Worm (Caenorhabditis elegans) whole organism, L1 larva: Measurements from ENCODE around the gene F32D8.4.

ENCODE experiments used
- C04F5.9 ChIP-seq: sonication (generic microtip); optimal IDR thresholded peaks from 2 replicates; lab custom pipeline; 2016; ENCODE audit warnings: missing genetic modification characterization, missing compliant biosample characterization
- C16A3.4 ChIP-seq: fragments of 150-350 bp; optimal IDR thresholded peaks from 2 replicates; lab custom pipeline; 2014; ENCODE audit warnings: missing biosample characterization, missing genetic modification characterization
- alr-1 ChIP-seq: fragments of 200-800 bp; sonication (Bioruptor generic); optimal IDR thresholded peaks from 2 replicates; lab custom pipeline; 2018; ENCODE audit warnings: borderline replicate concordance, mild to moderate bottlenecking, missing genetic modification characterization, missing compliant biosample characterization
- ama-1 ChIP-seq: fragments of 150-350 bp; optimal IDR thresholded peaks from 2 replicates; lab custom pipeline; 2014
- ceh-88 ChIP-seq: fragments of 200-800 bp; sonication (Bioruptor generic); IDR thresholded peaks from 2 replicates; pipeline ENCODE4 v1.3.6; 2022; ENCODE audit warnings: missing genetic modification characterization, missing compliant biosample characterization
- ces-1 ChIP-seq: fragments of 150-350 bp; optimal IDR thresholded peaks from 2 replicates; lab custom pipeline; 2014; ENCODE audit warnings: missing biosample characterization, missing genetic modification reagents, missing genetic modification characterization
- efl-1 ChIP-seq, 4 experiments: fragments of 150-350 bp; optimal IDR thresholded peaks in 3 of 4; peaks in 1 of 4; 1 replicate in 1 of 4; 2 replicates in 3 of 4; lab custom pipeline; 2014; ENCODE audit warnings: missing biosample characterization in 2 of 4, missing genetic modification characterization in 2 of 4, missing genetic modification reagents in 2 of 4
- elt-2 ChIP-seq: sonication (generic microtip); optimal IDR thresholded peaks from 2 replicates; lab custom pipeline; 2016; ENCODE audit warnings: missing genetic modification characterization, mild to moderate bottlenecking, inconsistent platforms, missing compliant biosample characterization, missing genetic modification reagents
- fkh-10 ChIP-seq: sonication (generic microtip); optimal IDR thresholded peaks from 2 replicates; lab custom pipeline; 2017; ENCODE audit warnings: missing biosample characterization, missing genetic modification reagents, missing genetic modification characterization
- fkh-8 ChIP-seq: sonication (generic microtip); optimal IDR thresholded peaks from 2 replicates; lab custom pipeline; 2016; ENCODE audit warnings: mild to moderate bottlenecking, missing genetic modification characterization, missing compliant biosample characterization
- grh-1 ChIP-seq: fragments of 200-800 bp; sonication (Bioruptor generic); IDR thresholded peaks from 2 replicates; pipeline ENCODE4 v1.3.6; 2022; ENCODE audit warnings: missing genetic modification reagents, missing genetic modification characterization, missing compliant biosample characterization
- hlh-17 ChIP-seq: fragments of 200-800 bp; sonication (Bioruptor generic); optimal IDR thresholded peaks from 2 replicates; lab custom pipeline; 2018; ENCODE audit warnings: missing genetic modification characterization, mild to moderate bottlenecking, missing compliant biosample characterization, moderate library complexity, borderline replicate concordance
- hlh-4 ChIP-seq: sonication (generic microtip); optimal IDR thresholded peaks from 2 replicates; lab custom pipeline; 2016; ENCODE audit warnings: mild to moderate bottlenecking, missing genetic modification characterization, missing compliant biosample characterization
- irx-1 ChIP-seq: sonication (generic microtip); optimal IDR thresholded peaks from 2 replicates; lab custom pipeline; 2016; ENCODE audit warnings: missing genetic modification characterization, missing compliant biosample characterization
- isw-1 ChIP-seq: fragments of 200-800 bp; sonication (Bioruptor generic); IDR thresholded peaks from 2 replicates; pipeline ENCODE4 v1.3.6; 2022; ENCODE audit warnings: missing genetic modification characterization, missing compliant biosample characterization
- lin-14 ChIP-seq: fragments of 200-800 bp; sonication (Bioruptor generic); optimal IDR thresholded peaks from 2 replicates; lab custom pipeline; 2018; ENCODE audit warnings: mild to moderate bottlenecking, missing genetic modification characterization, moderate library complexity, missing compliant biosample characterization
- lin-15B ChIP-seq: fragments of 150-350 bp; sonication (generic microtip); optimal IDR thresholded peaks from 3 replicates; lab custom pipeline; 2014; ENCODE audit warnings: missing biosample characterization, missing genetic modification characterization
- lin-35 ChIP-seq, 2 experiments: fragments of 150-350 bp; optimal IDR thresholded peaks; 2 replicates each; lab custom pipeline; 2014; ENCODE audit warnings: missing biosample characterization in 2 of 2, missing genetic modification characterization in 2 of 2, missing genetic modification reagents in 2 of 2
- mab-9 ChIP-seq: fragments of 200-800 bp; sonication (Bioruptor generic); IDR thresholded peaks from 2 replicates; pipeline ENCODE4 v1.3.6; 2022; ENCODE audit warnings: missing genetic modification reagents, missing genetic modification characterization, missing compliant biosample characterization
- mdl-1 ChIP-seq, 2 experiments: fragments of 150-350 bp; optimal IDR thresholded peaks; 2 replicates each; lab custom pipeline; 2014 to 2017; ENCODE audit warnings: missing biosample characterization in 2 of 2, missing genetic modification characterization in 2 of 2, inconsistent platforms in 1 of 2
- mef-2 ChIP-seq: fragments of 150-350 bp; optimal IDR thresholded peaks from 2 replicates; lab custom pipeline; 2014; ENCODE audit warnings: missing biosample characterization, missing genetic modification characterization
- nhr-20 ChIP-seq: sonication (generic microtip); optimal IDR thresholded peaks from 2 replicates; lab custom pipeline; 2016; ENCODE audit warnings: mild to moderate bottlenecking, missing genetic modification characterization, missing compliant biosample characterization
- nhr-28 ChIP-seq: fragments of 150-350 bp; optimal IDR thresholded peaks from 2 replicates; lab custom pipeline; 2014; ENCODE audit warnings: missing biosample characterization, missing genetic modification characterization
- nhr-47 ChIP-seq: sonication (generic microtip); optimal IDR thresholded peaks from 2 replicates; lab custom pipeline; 2016; ENCODE audit warnings: mild to moderate bottlenecking, missing genetic modification characterization, moderate library complexity, missing compliant biosample characterization
- nhr-71 ChIP-seq: sonication (generic microtip); optimal IDR thresholded peaks from 2 replicates; lab custom pipeline; 2016; ENCODE audit warnings: mild to moderate bottlenecking, missing genetic modification characterization, moderate library complexity, missing compliant biosample characterization
- nhr-85 ChIP-seq: sonication (generic microtip); peaks from one replicate; lab custom pipeline; 2016; ENCODE audit warnings: missing genetic modification characterization, inconsistent platforms, missing compliant biosample characterization
- pag-3 ChIP-seq: sonication (generic microtip); optimal IDR thresholded peaks from 2 replicates; lab custom pipeline; 2017; ENCODE audit warnings: missing genetic modification characterization, mild to moderate bottlenecking, missing compliant biosample characterization, antibody characterized with exemption, borderline replicate concordance; ENCODE audit not compliant: insufficient read depth
- pax-3 ChIP-seq: fragments of 200-800 bp; sonication (Bioruptor generic); optimal IDR thresholded peaks from 2 replicates; lab custom pipeline; 2018; ENCODE audit warnings: mild to moderate bottlenecking, missing genetic modification characterization, moderate library complexity, missing compliant biosample characterization
- pqm-1 ChIP-seq: sonication (generic microtip); optimal IDR thresholded peaks from 3 replicates; lab custom pipeline; 2017; ENCODE audit warnings: missing biosample characterization, missing genetic modification characterization
- rnt-1 ChIP-seq: sonication (generic microtip); optimal IDR thresholded peaks from 2 replicates; lab custom pipeline; 2016; ENCODE audit warnings: mild to moderate bottlenecking, missing genetic modification characterization, moderate library complexity, missing compliant biosample characterization
- skn-1 ChIP-seq: fragments of 150-350 bp; optimal IDR thresholded peaks from 2 replicates; lab custom pipeline; 2014; ENCODE audit warnings: missing biosample characterization, missing genetic modification characterization
- snu-23 ChIP-seq: sonication (generic microtip); optimal IDR thresholded peaks from 2 replicates; lab custom pipeline; 2016; ENCODE audit warnings: missing genetic modification characterization, missing compliant biosample characterization
- sox-4 ChIP-seq: sonication (generic microtip); optimal IDR thresholded peaks from 2 replicates; lab custom pipeline; 2016; ENCODE audit warnings: missing genetic modification characterization, missing compliant biosample characterization
- unc-130 ChIP-seq: fragments of 150-350 bp; optimal IDR thresholded peaks from 2 replicates; lab custom pipeline; 2017; ENCODE audit warnings: missing biosample characterization, missing genetic modification characterization, inconsistent platforms
- unc-98 ChIP-seq: fragments of 200-800 bp; sonication (Bioruptor generic); IDR thresholded peaks from 2 replicates; pipeline ENCODE4 v1.3.6; 2022; ENCODE audit warnings: missing genetic modification characterization, missing compliant biosample characterization

F32D8.4 gene

ce11 chrV:10929511-10929910, 36.2 kb upstream of the F32D8.4 start, which contains the start of gene F58B4.3 (continued):
- TF ChIP-seq mdl-1 (tag; optimal IDR thresholded peaks at IDR 0.05; lab: Kevin White, UChicago) (no peak), pax-3 (tag; lab: Kevin White, UChicago) (peak; percentile 31)

ce11 chrV:10925658-10926057, 32.3 kb upstream of the F32D8.4 start:
- TF ChIP-seq lin-14: peak; percentile 6
- TF ChIP-seq sox-4 (tag; lab: Kevin White, UChicago): no peak
- peak; percentile 68 for TF ChIP-seq fkh-8 (tag; lab: Kevin White, UChicago)
- TF ChIP-seq nhr-28: no peak
- TF ChIP-seq efl-1 (optimal IDR thresholded peaks at IDR 0.05; lab: Kevin White, UChicago): no peak
- TF ChIP-seq efl-1 (GFP tag; optimal IDR thresholded peaks at IDR 0.05 in 1 of 2; lab: Kevin White, UChicago): peak in 1 of 2 experiments; percentile 15
- TF ChIP-seq skn-1 (tag; lab: Kevin White, UChicago): peak; percentile 53
- TF ChIP-seq C16A3.4 (tag; lab: Kevin White, UChicago): no peak
- TF ChIP-seq nhr-71 (tag; lab: Kevin White, UChicago): peak; percentile 57
- TF ChIP-seq nhr-20 (tag; lab: Kevin White, UChicago): peak; percentile 22

- TF ChIP-seq lin-15B (tag; lab: Kevin White, UChicago): no peak
- no peak for TF ChIP-seq elt-2 (tag; lab: Kevin White, UChicago)
- no peak for TF ChIP-seq ces-1 (GFP tag; lab: Kevin White, UChicago)
- TF ChIP-seq C04F5.9 (tag; lab: Kevin White, UChicago): no peak
- no peak for TF ChIP-seq ceh-88 (GFP tag; lab: Robert Waterston, UW)
- TF ChIP-seq mab-9: no peak
- no peak for TF ChIP-seq alr-1
- no peak for TF ChIP-seq ama-1 (lab: Kevin White, UChicago)
- no peak for TF ChIP-seq fkh-10 (GFP tag; lab: Kevin White, UChicago)
- no peak for TF ChIP-seq isw-1 (GFP tag; lab: Robert Waterston, UW)
- TF ChIP-seq pag-3 (tag; lab: Kevin White, UChicago): no peak
- peak; percentile 12 for TF ChIP-seq nhr-71 (tag; lab: Kevin White, UChicago)
- TF ChIP-seq fkh-8 (tag; lab: Kevin White, UChicago): peak; percentile 71
- no peak for TF ChIP-seq snu-23 (GFP tag; lab: Kevin White, UChicago)
- TF ChIP-seq pax-3 (tag; lab: Kevin White, UChicago): peak; percentile 17
- no peak for TF ChIP-seq grh-1 (GFP tag; lab: Robert Waterston, UW)
- TF ChIP-seq rnt-1: no peak
- TF ChIP-seq hlh-4 (tag; lab: Kevin White, UChicago): no peak
- no peak for TF ChIP-seq mdl-1 (tag; optimal IDR thresholded peaks at IDR 0.05; lab: Kevin White, UChicago)
- TF ChIP-seq nhr-28: no peak
- TF ChIP-seq mef-2 (tag; lab: Kevin White, UChicago): no peak
- TF ChIP-seq pqm-1: no peak
- no peak for TF ChIP-seq nhr-85 (tag; lab: Kevin White, UChicago)
- TF ChIP-seq nhr-47 (tag; lab: Kevin White, UChicago): peak; percentile 20
- TF ChIP-seq, all 84 proteins: peak for 4
Observed at ce11 chrV:10924731-10925130, 31.4 kb upstream of the F32D8.4 start, which contains the start of gene F58B4.6. Gene F58B4.6 (plus strand): TSS chrV:10925031.

- no peak for TF ChIP-seq unc-130 (tag; lab: Kevin White, UChicago)
- no peak for TF ChIP-seq lin-35 (GFP tag; optimal IDR thresholded peaks at IDR 0.05; lab: Kevin White, UChicago)
- TF ChIP-seq nhr-71 (tag; lab: Kevin White, UChicago): no peak
- TF ChIP-seq hlh-17 (GFP tag; lab: Kevin White, UChicago): no peak
- TF ChIP-seq irx-1: no peak
- no peak for TF ChIP-seq unc-98 (GFP tag; lab: Robert Waterston, UW)
Observed at ce11 chrV:10923229-10923628, 29.9 kb upstream of the F32D8.4 start, which contains the start of gene F58B4.7. Gene F58B4.7 (minus strand): TSS chrV:10923329.
